Fruit fly (Drosophila melanogaster) whole organism: ENCODE data around the gene zen.

Source experiments
- Dll ChIP-seq: fragments of >200 bp; optimal IDR thresholded peaks from 2 replicates; lab custom pipeline; 2017
- pan ChIP-seq: fragments of >200 bp; optimal IDR thresholded peaks from 2 replicates; lab custom pipeline; 2017
- psq ChIP-seq: fragments of >200 bp; optimal IDR thresholded peaks from 2 replicates; lab custom pipeline; 2017

- TF ChIP-seq psq (lab: Kevin White, UChicago) (no peak), Dll (no peak), pan (lab: Kevin White, UChicago) (no peak)
These were observed 7.0 kb upstream of the zen start for dm6 chr3R:6760755-6761647.
